Fruit fly (Drosophila melanogaster) whole organism, embryonic: ENCODE measurements around the gene CG10214.

Experiments used
- Atf6 ChIP-seq: fragments of 200-800 bp; sonication (Bioruptor generic); IDR thresholded peaks from 2 replicates; pipeline ENCODE4 v1.3.6; 2022; ENCODE audit warnings: missing biosample characterization, missing genetic modification characterization
- CG10147 ChIP-seq: fragments of 200-800 bp; sonication (Bioruptor generic); optimal IDR thresholded peaks from 2 replicates; lab custom pipeline; 2019; ENCODE audit warnings: missing biosample characterization, mild to moderate bottlenecking, missing genetic modification characterization, moderate library complexity
- CG11085 ChIP-seq: fragments of 200-800 bp; sonication (Bioruptor generic); IDR thresholded peaks from 2 replicates; pipeline ENCODE4 v1.3.6; 2022; ENCODE audit warnings: missing biosample characterization, missing genetic modification characterization
- CG11696 ChIP-seq: fragments of 200-800 bp; sonication (Bioruptor generic); IDR thresholded peaks from 2 replicates; pipeline ENCODE4 v1.3.6; 2022; ENCODE audit warnings: missing biosample characterization, missing genetic modification characterization
- CG12219 ChIP-seq: fragments of 200-800 bp; sonication (Bioruptor generic); optimal IDR thresholded peaks from 3 replicates; lab custom pipeline; 2018; ENCODE audit warnings: missing biosample characterization, mild to moderate bottlenecking, missing genetic modification characterization
- CG13894 ChIP-seq: fragments of 200-800 bp; sonication (Bioruptor generic); optimal IDR thresholded peaks from 3 replicates; lab custom pipeline; 2018; ENCODE audit warnings: missing biosample characterization, mild to moderate bottlenecking, missing genetic modification characterization, moderate library complexity
- CG15601 ChIP-seq: fragments of 200-800 bp; sonication (Bioruptor generic); optimal IDR thresholded peaks from 3 replicates; lab custom pipeline; 2019; ENCODE audit warnings: missing biosample characterization, mild to moderate bottlenecking, missing genetic modification characterization, moderate library complexity
- CG17186 ChIP-seq: fragments of 200-800 bp; sonication (Bioruptor generic); optimal IDR thresholded peaks from 3 replicates; lab custom pipeline; 2017; ENCODE audit warnings: missing biosample characterization, missing genetic modification reagents, missing genetic modification characterization
- CG17359 ChIP-seq: fragments of 200-800 bp; sonication (Bioruptor generic); optimal IDR thresholded peaks from 3 replicates; lab custom pipeline; 2018; ENCODE audit warnings: missing biosample characterization, mild to moderate bottlenecking, missing genetic modification characterization, moderate library complexity
- CG17568 ChIP-seq: fragments of 200-800 bp; sonication (Bioruptor generic); optimal IDR thresholded peaks from 2 replicates; lab custom pipeline; 2018; ENCODE audit warnings: missing biosample characterization, mild to moderate bottlenecking, missing genetic modification characterization, moderate library complexity
- CG2875 ChIP-seq: fragments of 200-800 bp; sonication (Bioruptor generic); optimal IDR thresholded peaks from 2 replicates; lab custom pipeline; 2017; ENCODE audit warnings: missing biosample characterization, mild to moderate bottlenecking, missing genetic modification characterization, missing genetic modification reagents
- CG31365 ChIP-seq: fragments of 200-800 bp; sonication (Bioruptor generic); optimal IDR thresholded peaks from 2 replicates; lab custom pipeline; 2018; ENCODE audit warnings: missing biosample characterization, mild to moderate bottlenecking, missing genetic modification characterization
- CG31441 ChIP-seq: fragments of 200-800 bp; sonication (Bioruptor generic); IDR thresholded peaks from 2 replicates; pipeline ENCODE4 v1.3.6; 2022; ENCODE audit warnings: missing biosample characterization, missing genetic modification characterization
- CG3163 ChIP-seq: fragments of 200-800 bp; sonication (Bioruptor generic); optimal IDR thresholded peaks from 3 replicates; lab custom pipeline; 2016; ENCODE audit warnings: missing biosample characterization, missing genetic modification characterization
- CG32532 ChIP-seq: fragments of 200-800 bp; sonication (Bioruptor generic); IDR thresholded peaks from 2 replicates; pipeline ENCODE4 v1.3.6; 2022; ENCODE audit warnings: missing biosample characterization, missing genetic modification characterization
- CG34224 ChIP-seq: fragments of 200-800 bp; sonication (Bioruptor generic); IDR thresholded peaks from 3 replicates; pipeline ENCODE4 v1.3.6; 2022; ENCODE audit warnings: missing biosample characterization, missing genetic modification characterization; ENCODE audit not compliant: partially characterized antibody
- CG6254 ChIP-seq: fragments of 200-800 bp; sonication (Bioruptor generic); optimal IDR thresholded peaks from 3 replicates; lab custom pipeline; 2017; ENCODE audit warnings: mild to moderate bottlenecking, missing biosample characterization, missing genetic modification reagents, missing genetic modification characterization
- CG7357 ChIP-seq: fragments of 200-800 bp; sonication (Bioruptor generic); IDR thresholded peaks from 3 replicates; pipeline ENCODE4 v1.3.6; 2022; ENCODE audit warnings: missing biosample characterization, missing genetic modification characterization
- CG9609 ChIP-seq: fragments of 200-800 bp; sonication (Bioruptor generic); optimal IDR thresholded peaks from 3 replicates; lab custom pipeline; 2016; ENCODE audit warnings: missing biosample characterization, missing genetic modification characterization
- CG9797 ChIP-seq: fragments of 200-800 bp; sonication (Bioruptor generic); optimal IDR thresholded peaks from 3 replicates; lab custom pipeline; 2018; ENCODE audit warnings: missing biosample characterization, mild to moderate bottlenecking, missing genetic modification characterization
- Dad ChIP-seq: fragments of 200-800 bp; sonication (Bioruptor generic); optimal IDR thresholded peaks from 3 replicates; lab custom pipeline; 2016; ENCODE audit warnings: missing biosample characterization, missing genetic modification characterization
- Dref ChIP-seq: fragments of 200-800 bp; sonication (Bioruptor generic); IDR thresholded peaks from 2 replicates; pipeline ENCODE4 v1.3.6; 2022; ENCODE audit warnings: missing biosample characterization, missing genetic modification characterization
- ERR ChIP-seq: fragments of 200-800 bp; sonication (Bioruptor generic); optimal IDR thresholded peaks from 2 replicates; lab custom pipeline; 2016; ENCODE audit warnings: missing biosample characterization, missing genetic modification characterization
- Ets97D ChIP-seq: fragments of 200-800 bp; sonication (Bioruptor generic); optimal IDR thresholded peaks from 3 replicates; lab custom pipeline; 2016; ENCODE audit warnings: missing biosample characterization, missing genetic modification characterization
- HmgD ChIP-seq: fragments of 200-800 bp; sonication (Bioruptor generic); optimal IDR thresholded peaks from 3 replicates; lab custom pipeline; 2016; ENCODE audit warnings: missing biosample characterization, missing genetic modification characterization
- Hmr ChIP-seq: fragments of 200-800 bp; sonication (Bioruptor generic); optimal IDR thresholded peaks from 3 replicates; lab custom pipeline; 2017; ENCODE audit warnings: mild to moderate bottlenecking, missing biosample characterization, missing genetic modification reagents, missing genetic modification characterization
- MTF-1 ChIP-seq: fragments of 200-800 bp; sonication (Bioruptor generic); optimal IDR thresholded peaks from 2 replicates; lab custom pipeline; 2018; ENCODE audit warnings: missing biosample characterization, mild to moderate bottlenecking, missing genetic modification characterization, borderline replicate concordance
- Myb ChIP-seq: fragments of 200-800 bp; sonication (Bioruptor generic); optimal IDR thresholded peaks from 2 replicates; lab custom pipeline; 2016; ENCODE audit warnings: missing biosample characterization, missing genetic modification characterization
- Nf-YC ChIP-seq: fragments of 200-800 bp; optimal IDR thresholded peaks from 3 replicates; lab custom pipeline; 2019; ENCODE audit warnings: missing biosample characterization, mild to moderate bottlenecking, missing genetic modification characterization, moderate library complexity
- Rx ChIP-seq: fragments of 200-800 bp; sonication (Bioruptor generic); IDR thresholded peaks from 2 replicates; pipeline ENCODE4 v1.3.6; 2022; ENCODE audit warnings: missing biosample characterization, missing genetic modification characterization
- TFAM ChIP-seq: fragments of 200-800 bp; sonication (Bioruptor generic); optimal IDR thresholded peaks from 2 replicates; lab custom pipeline; 2017; ENCODE audit warnings: missing biosample characterization, missing genetic modification characterization, inconsistent platforms
- ab ChIP-seq: fragments of 200-800 bp; sonication (Bioruptor generic); optimal IDR thresholded peaks from 2 replicates; lab custom pipeline; 2016; ENCODE audit warnings: missing biosample characterization, missing genetic modification characterization
- ash1 ChIP-seq: fragments of 200-800 bp; sonication (Bioruptor generic); optimal IDR thresholded peaks from 2 replicates; lab custom pipeline; 2018; ENCODE audit warnings: missing biosample characterization, mild to moderate bottlenecking, missing genetic modification characterization
- chif ChIP-seq, 2 experiments: fragments of 200-800 bp; sonication (Bioruptor generic); optimal IDR thresholded peaks; 3 replicates each; lab custom pipeline; 2016; ENCODE audit warnings: missing biosample characterization in 2 of 2, missing genetic modification characterization in 2 of 2
- crc ChIP-seq: fragments of 200-800 bp; sonication (Bioruptor generic); optimal IDR thresholded peaks from 2 replicates; lab custom pipeline; 2016; ENCODE audit warnings: missing biosample characterization, missing genetic modification characterization
- dmrt99B ChIP-seq: fragments of 200-800 bp; sonication (Bioruptor generic); optimal IDR thresholded peaks from 2 replicates; lab custom pipeline; 2018; ENCODE audit warnings: missing biosample characterization, mild to moderate bottlenecking, missing genetic modification characterization, moderate library complexity
- dysf ChIP-seq: fragments of 200-800 bp; sonication (Bioruptor generic); IDR thresholded peaks from 3 replicates; pipeline ENCODE4 v1.3.6; 2022; ENCODE audit warnings: missing biosample characterization, missing genetic modification characterization
- ind ChIP-seq: fragments of 200-800 bp; sonication (Bioruptor generic); optimal IDR thresholded peaks from 3 replicates; lab custom pipeline; 2016; ENCODE audit warnings: missing biosample characterization, missing genetic modification characterization
- psq ChIP-seq: fragments of 200-800 bp; sonication (Bioruptor generic); optimal IDR thresholded peaks from 2 replicates; lab custom pipeline; 2017; ENCODE audit warnings: missing biosample characterization, missing genetic modification characterization
- pzg ChIP-seq: fragments of 200-800 bp; sonication (Bioruptor generic); optimal IDR thresholded peaks from 3 replicates; lab custom pipeline; 2018; ENCODE audit warnings: missing biosample characterization, mild to moderate bottlenecking, missing genetic modification characterization, moderate library complexity
- rib ChIP-seq: fragments of 200-800 bp; sonication (Bioruptor generic); IDR thresholded peaks from 2 replicates; pipeline ENCODE4 v1.3.6; 2022; ENCODE audit warnings: missing biosample characterization, missing genetic modification characterization
- ro ChIP-seq: fragments of 200-800 bp; sonication (Bioruptor generic); IDR thresholded peaks from 2 replicates; pipeline ENCODE4 v1.3.6; 2022; ENCODE audit warnings: missing biosample characterization, missing genetic modification characterization
- sisA ChIP-seq: fragments of 200-800 bp; sonication (Bioruptor generic); IDR thresholded peaks from 2 replicates; pipeline ENCODE4 v1.3.6; 2022; ENCODE audit warnings: missing biosample characterization, missing genetic modification characterization
- slbo ChIP-seq: fragments of 200-800 bp; sonication (Bioruptor generic); IDR thresholded peaks from 2 replicates; pipeline ENCODE4 v1.3.6; 2022; ENCODE audit warnings: missing biosample characterization, missing genetic modification characterization
- ssp ChIP-seq: fragments of 200-800 bp; sonication (Bioruptor generic); IDR thresholded peaks from 2 replicates; pipeline ENCODE4 v1.3.6; 2022; ENCODE audit warnings: missing biosample characterization, missing genetic modification characterization
- stc ChIP-seq: fragments of 200-800 bp; sonication (Bioruptor generic); IDR thresholded peaks from 2 replicates; pipeline ENCODE4 v1.3.6; 2022; ENCODE audit warnings: missing biosample characterization, missing genetic modification characterization
- tin ChIP-seq: fragments of 200-800 bp; sonication (Bioruptor generic); optimal IDR thresholded peaks from 3 replicates; lab custom pipeline; 2016; ENCODE audit warnings: missing biosample characterization, missing genetic modification characterization
- tio ChIP-seq: fragments of 200-800 bp; sonication (Bioruptor generic); optimal IDR thresholded peaks from 2 replicates; lab custom pipeline; 2017; ENCODE audit warnings: missing biosample characterization, missing genetic modification characterization, inconsistent platforms
- tll ChIP-seq, 2 experiments: fragments of 200-800 bp in 1 of 2; fragments of >200 bp in 1 of 2; sonication (Bioruptor generic) in 1 of 2; optimal IDR thresholded peaks; 2 replicates each; lab custom pipeline; 2017 to 2019; ENCODE audit warnings: missing biosample characterization in 2 of 2, missing genetic modification characterization in 2 of 2, mild to moderate bottlenecking in 1 of 2, moderate library complexity in 1 of 2
- vfl ChIP-seq: fragments of 200-800 bp; sonication (Bioruptor generic); optimal IDR thresholded peaks from 2 replicates; lab custom pipeline; 2016; ENCODE audit warnings: missing biosample characterization, missing genetic modification characterization
- wek ChIP-seq: fragments of 200-800 bp; sonication (Bioruptor generic); optimal IDR thresholded peaks from 3 replicates; lab custom pipeline; 2018; ENCODE audit warnings: missing biosample characterization, mild to moderate bottlenecking, missing genetic modification characterization, moderate library complexity

The CG10214 gene

DNA sequence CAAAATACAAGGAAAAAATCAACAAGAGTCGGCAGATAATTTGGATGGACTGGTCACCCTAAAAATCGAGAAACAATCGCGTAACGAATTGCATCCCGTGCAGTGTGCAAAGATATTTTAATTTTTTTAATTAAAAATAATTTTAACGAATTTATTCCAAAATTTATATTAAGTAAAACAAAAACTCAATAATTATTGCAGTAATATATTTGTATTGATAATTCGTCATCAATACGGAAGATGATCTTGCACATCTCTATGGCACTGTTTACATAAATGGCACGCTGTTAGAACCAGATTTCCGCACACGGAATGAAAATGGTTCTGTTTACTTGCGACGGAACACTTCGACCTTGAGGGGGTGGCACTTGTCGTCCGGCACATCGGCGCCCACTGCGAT lies 5.5 kb upstream of the CG10214 start, which contains the start of gene tst (continued):
- TF ChIP-seq TFAM (GFP tag; lab: Kevin White, UChicago) (no peak), CG3163 (GFP tag; lab: Kevin White, UChicago) (no peak), CG15601 (peak; percentile 85), CG9797 (peak; percentile 46), dmrt99B (tag; lab: Kevin White, UChicago) (peak; percentile 90), ash1 (GFP tag; lab: Kevin White, UChicago) (no peak), CG17568 (GFP tag; lab: Kevin White, UChicago) (no peak), Dref (GFP tag; lab: Robert Waterston, UW) (peak; percentile 46), CG31365 (peak; percentile 19), sisA (GFP tag; lab: Robert Waterston, UW) (peak; percentile 97), psq (GFP tag; lab: Kevin White, UChicago) (peak; percentile 81), tin (peak; percentile 88), rib (GFP tag; lab: Robert Waterston, UW) (peak; percentile 92), Rx (GFP tag; lab: Robert Waterston, UW) (peak; percentile 93), ab (GFP tag; lab: Kevin White, UChicago) (no peak), dysf (GFP tag; lab: Robert Waterston, UW) (peak; percentile 97), ERR (GFP tag; lab: Kevin White, UChicago) (no peak), pzg (peak; percentile 21), ro (GFP tag; lab: Robert Waterston, UW) (peak; percentile 94), Atf6 (GFP tag; lab: Robert Waterston, UW) (peak; percentile 91), CG6254 (GFP tag; lab: Kevin White, UChicago) (peak; percentile 75), CG34224 (GFP tag; lab: Robert Waterston, UW) (peak; percentile 45; the same call in 1 of the 3 replicates), CG12219 (GFP tag; lab: Kevin White, UChicago) (peak; percentile 40), CG2875 (GFP tag; lab: Kevin White, UChicago) (peak; percentile 66), CG13894 (tag; lab: Kevin White, UChicago) (no peak), slbo (GFP tag; lab: Robert Waterston, UW) (peak; percentile 99), vfl (peak; percentile 35), crc (GFP tag; lab: Kevin White, UChicago) (no peak), CG32532 (peak; percentile 98), tll (GFP tag; optimal IDR thresholded peaks at IDR 0.05; lab: Kevin White, UChicago) (peak in 1 of 2 experiments; percentile 30), CG7357 (GFP tag; lab: Robert Waterston, UW) (peak; percentile 91), CG9609 (GFP tag; lab: Kevin White, UChicago) (peak; percentile 7), CG11085 (GFP tag; lab: Robert Waterston, UW) (peak; percentile 95), Ets97D (peak; percentile 17), HmgD (no peak), CG17186 (no peak), CG10147 (GFP tag; lab: Kevin White, UChicago) (peak; percentile 84), Hmr (GFP tag; lab: Kevin White, UChicago) (peak; percentile 91), tio (no peak), CG31441 (peak; percentile 97), ind (peak; percentile 94), stc (GFP tag; lab: Robert Waterston, UW) (peak; percentile 95), chif (GFP tag; optimal IDR thresholded peaks at IDR 0.05; lab: Kevin White, UChicago) (peak in 1 of 2 experiments; percentile 55), ssp (GFP tag; lab: Robert Waterston, UW) (peak; percentile 93), CG17359 (peak; percentile 94), MTF-1 (peak; percentile 82), Myb (GFP tag; lab: Kevin White, UChicago) (peak; percentile 2), Dad (GFP tag; lab: Kevin White, UChicago) (peak; percentile 24), wek (GFP tag; lab: Kevin White, UChicago) (no peak), CG11696 (GFP tag; lab: Robert Waterston, UW) (peak; percentile 83), Nf-YC (tag; lab: Kevin White, UChicago) (peak; percentile 79)
